Worm (Caenorhabditis elegans) whole organism, L1 larva: ENCODE measurements around the gene ceh-18.

Experiments used
- aly-2 ChIP-seq: fragments of 150-350 bp; optimal IDR thresholded peaks from 2 replicates; lab custom pipeline; 2014; ENCODE audit warnings: missing biosample characterization, missing genetic modification characterization
- ces-1 ChIP-seq: fragments of 150-350 bp; optimal IDR thresholded peaks from 2 replicates; lab custom pipeline; 2014; ENCODE audit warnings: missing biosample characterization, missing genetic modification reagents, missing genetic modification characterization
- elt-3 ChIP-seq, 6 experiments: fragments of 150-350 bp in 1 of 6; sonication (generic microtip); optimal IDR thresholded peaks; 2 replicates each; lab custom pipeline; 2017 to 2018; ENCODE audit warnings: missing biosample characterization in 6 of 6, missing genetic modification characterization in 6 of 6, inconsistent platforms in 1 of 6
- fos-1 ChIP-seq: fragments of 150-350 bp; optimal IDR thresholded peaks from 2 replicates; lab custom pipeline; 2014; ENCODE audit warnings: missing biosample characterization, missing genetic modification characterization
- lsy-2 ChIP-seq, 2 experiments: fragments of 150-350 bp; optimal IDR thresholded peaks; 2 replicates each; lab custom pipeline; 2014; ENCODE audit warnings: missing biosample characterization in 2 of 2, missing genetic modification characterization in 2 of 2
- nhr-11 ChIP-seq: fragments of 150-350 bp; optimal IDR thresholded peaks from 2 replicates; lab custom pipeline; 2014; ENCODE audit warnings: missing biosample characterization, missing genetic modification characterization
- nhr-12 ChIP-seq: sonication (generic microtip); optimal IDR thresholded peaks from 2 replicates; lab custom pipeline; 2017; ENCODE audit warnings: missing biosample characterization, missing genetic modification characterization
- nhr-237 ChIP-seq: fragments of 150-350 bp; optimal IDR thresholded peaks from 2 replicates; lab custom pipeline; 2014; ENCODE audit warnings: missing biosample characterization, missing genetic modification characterization
- nhr-76 ChIP-seq: sonication (generic microtip); optimal IDR thresholded peaks from 2 replicates; lab custom pipeline; 2017; ENCODE audit warnings: missing biosample characterization, missing genetic modification characterization
- sup-37 ChIP-seq: fragments of 200-800 bp; sonication (Bioruptor generic); optimal IDR thresholded peaks from 2 replicates; lab custom pipeline; 2018; ENCODE audit warnings: mild to moderate bottlenecking, missing genetic modification characterization, missing compliant biosample characterization
- unc-98 ChIP-seq: fragments of 200-800 bp; sonication (Bioruptor generic); IDR thresholded peaks from 2 replicates; pipeline ENCODE4 v1.3.6; 2022; ENCODE audit warnings: missing genetic modification characterization, missing compliant biosample characterization

DNA sequence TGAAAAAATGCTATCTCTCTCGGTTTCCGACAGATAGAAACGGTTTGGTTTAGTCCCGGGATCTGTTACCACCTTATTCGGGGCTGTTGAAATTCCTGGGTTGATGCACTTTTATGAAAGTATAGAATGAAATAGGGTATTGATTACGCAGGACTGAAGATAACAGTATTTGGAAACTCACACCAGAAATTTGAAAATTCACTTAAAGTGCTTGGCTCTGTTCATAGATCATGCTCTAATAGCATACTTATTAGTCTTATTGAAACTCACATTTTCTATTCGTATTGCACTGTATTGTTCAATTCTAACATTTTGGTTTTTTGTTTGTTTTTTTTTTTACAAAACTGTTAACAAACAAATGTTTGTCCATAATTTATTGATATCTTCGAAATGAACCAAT is 8.6 kb upstream of the ceh-18 start:
- TF ChIP-seq nhr-12 (tag; lab: Kevin White, UChicago) (no peak), lsy-2 (tag; optimal IDR thresholded peaks at IDR 0.05; lab: Kevin White, UChicago) (no peak), fos-1 (tag; lab: Kevin White, UChicago) (no peak), nhr-76 (tag; lab: Kevin White, UChicago) (no peak), nhr-11 (tag; lab: Kevin White, UChicago) (no peak), nhr-237 (tag; lab: Kevin White, UChicago) (no peak), elt-3 (tag; optimal IDR thresholded peaks at IDR 0.05; lab: Kevin White, UChicago) (no peak), aly-2 (no peak), unc-98 (GFP tag; lab: Robert Waterston, UW) (no peak), ces-1 (GFP tag; lab: Kevin White, UChicago) (no peak), sup-37 (GFP tag; lab: Kevin White, UChicago) (no peak)
